Worm (Caenorhabditis elegans): ENCODE data around the gene ZK938.3.

ZK938.3 gene

ce11 chrII:9803320-9803719 lies 30.4 kb downstream of the ZK938.3 start, which contains the start of gene cyp-13A7:
Gene cyp-13A7 (plus strand): TSS chrII:9803620.
- TF ChIP-seq W03F9.2 (tag; optimal IDR thresholded peaks at IDR 0.05), result no peak
- TF ChIP-seq him-1 (tag; optimal IDR thresholded peaks at IDR 0.05), result no peak
- TF ChIP-seq dao-5 (tag; optimal IDR thresholded peaks at IDR 0.05), result no peak

ce11 chrII:9802642-9803041 lies 31.1 kb downstream of the ZK938.3 start, which contains the start of gene cyp-13A6:
Gene cyp-13A6 (minus strand): TSS chrII:9802821.
- TF ChIP-seq him-1 (tag; optimal IDR thresholded peaks at IDR 0.05), result no peak
- TF ChIP-seq W03F9.2 (tag; optimal IDR thresholded peaks at IDR 0.05), result no peak
- TF ChIP-seq dao-5 (tag; optimal IDR thresholded peaks at IDR 0.05), result no peak

- TF ChIP-seq dao-5 (tag; optimal IDR thresholded peaks at IDR 0.05), result no peak
- TF ChIP-seq him-1 (tag; optimal IDR thresholded peaks at IDR 0.05), result no peak
- no peak for TF ChIP-seq W03F9.2 (tag; optimal IDR thresholded peaks at IDR 0.05)
Observed at ce11 chrII:9800251-9800650, 33.5 kb downstream of the ZK938.3 start, which contains the start of gene cyp-13A5. Gene cyp-13A5 (minus strand): TSS chrII:9800362.

- TF ChIP-seq dao-5 (tag; optimal IDR thresholded peaks at IDR 0.05) (no peak), W03F9.2 (tag; optimal IDR thresholded peaks at IDR 0.05) (no peak), him-1 (tag; optimal IDR thresholded peaks at IDR 0.05) (no peak)
Observed at ce11 chrII:9797664-9798063, 36.1 kb downstream of the ZK938.3 start, which contains the start of gene cyp-13A4. Gene cyp-13A4 (minus strand): TSS chrII:9797740.

- TF ChIP-seq dao-5 (tag; optimal IDR thresholded peaks at IDR 0.05) (no peak), W03F9.2 (tag; optimal IDR thresholded peaks at IDR 0.05) (no peak), him-1 (tag; optimal IDR thresholded peaks at IDR 0.05) (no peak)
Observed at ce11 chrII:9793197-9793596, 40.6 kb downstream of the ZK938.3 start, which contains the start of gene cyp-13A3. Gene cyp-13A3 (minus strand): TSS chrII:9793297.

ce11 chrII:9791185-9791584 lies 42.6 kb downstream of the ZK938.3 start:
- TF ChIP-seq dao-5 (tag; optimal IDR thresholded peaks at IDR 0.05) (no peak), him-1 (tag; optimal IDR thresholded peaks at IDR 0.05) (no peak), W03F9.2 (tag; optimal IDR thresholded peaks at IDR 0.05) (no peak)

- TF ChIP-seq W03F9.2 (tag; optimal IDR thresholded peaks at IDR 0.05) (no peak), him-1 (tag; optimal IDR thresholded peaks at IDR 0.05) (no peak), dao-5 (tag; optimal IDR thresholded peaks at IDR 0.05) (no peak)
Observed at ce11 chrII:9787395-9788152, 46.2 kb downstream of the ZK938.3 start, which contains the start of gene cyp-13A2. Gene cyp-13A2 (minus strand): TSS chrII:9787629.

ce11 chrII:9786215-9786614 lies 47.5 kb downstream of the ZK938.3 start:
- TF ChIP-seq him-1 (tag; optimal IDR thresholded peaks at IDR 0.05) (no peak), W03F9.2 (tag; optimal IDR thresholded peaks at IDR 0.05) (no peak), dao-5 (tag; optimal IDR thresholded peaks at IDR 0.05) (no peak)

- TF ChIP-seq him-1 (tag; optimal IDR thresholded peaks at IDR 0.05), result no peak
- no peak for TF ChIP-seq dao-5 (tag; optimal IDR thresholded peaks at IDR 0.05)
- TF ChIP-seq W03F9.2 (tag; optimal IDR thresholded peaks at IDR 0.05), result no peak
Observed at ce11 chrII:9782337-9782736, 51.4 kb downstream of the ZK938.3 start, which contains the start of gene T10B9.14. Gene T10B9.14 (minus strand): TSS chrII:9782437.

ce11 chrII:9781842-9782241 lies 51.9 kb downstream of the ZK938.3 start, which contains the start of gene cyp-13A1:
Gene cyp-13A1 (minus strand): TSS chrII:9781997.
- TF ChIP-seq him-1 (tag; optimal IDR thresholded peaks at IDR 0.05) (no peak), dao-5 (tag; optimal IDR thresholded peaks at IDR 0.05) (no peak), W03F9.2 (tag; optimal IDR thresholded peaks at IDR 0.05) (no peak)
